Worm (Caenorhabditis elegans) whole organism, L4/young adult: Measurements from ENCODE around the gene K02C4.5.

Source experiments
- W03F9.2 ChIP-seq: fragments of 150-350 bp; optimal IDR thresholded peaks from 2 replicates; lab custom pipeline; 2014; ENCODE audit warnings: missing biosample characterization, missing genetic modification characterization
- dao-5 ChIP-seq: sonication (generic microtip); optimal IDR thresholded peaks from 2 replicates; lab custom pipeline; 2016; ENCODE audit warnings: missing genotype, missing genetic modification characterization, moderate library complexity, missing compliant biosample characterization
- him-1 ChIP-seq: sonication (generic microtip); optimal IDR thresholded peaks from 2 replicates; lab custom pipeline; 2016; ENCODE audit warnings: missing genotype, missing genetic modification reagents, missing genetic modification characterization, missing compliant biosample characterization

K02C4.5 gene

DNA sequence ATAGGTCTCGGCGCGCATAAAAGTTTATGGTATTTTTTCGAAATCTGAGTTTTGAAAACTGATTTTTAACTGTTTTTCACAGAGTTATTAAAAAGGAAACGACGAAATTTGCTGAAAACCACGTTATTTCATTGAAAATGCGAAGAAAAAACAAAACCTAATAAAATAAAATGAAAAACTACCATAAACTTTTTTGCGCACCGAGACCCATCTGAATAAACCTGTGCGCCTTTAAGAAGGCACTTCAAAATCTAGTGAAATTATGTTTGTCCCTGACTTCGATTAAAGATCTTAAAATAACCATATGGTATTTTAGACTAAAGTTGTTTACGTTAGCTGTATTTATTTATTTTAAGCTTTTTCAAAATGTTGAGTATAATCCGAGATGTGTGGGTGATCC, 49.6 kb downstream of the K02C4.5 start:
- TF ChIP-seq dao-5 (tag; lab: Kevin White, UChicago), result no peak
- TF ChIP-seq him-1 (tag; lab: Kevin White, UChicago), result no peak
- TF ChIP-seq W03F9.2 (tag; lab: Kevin White, UChicago), result no peak

DNA sequence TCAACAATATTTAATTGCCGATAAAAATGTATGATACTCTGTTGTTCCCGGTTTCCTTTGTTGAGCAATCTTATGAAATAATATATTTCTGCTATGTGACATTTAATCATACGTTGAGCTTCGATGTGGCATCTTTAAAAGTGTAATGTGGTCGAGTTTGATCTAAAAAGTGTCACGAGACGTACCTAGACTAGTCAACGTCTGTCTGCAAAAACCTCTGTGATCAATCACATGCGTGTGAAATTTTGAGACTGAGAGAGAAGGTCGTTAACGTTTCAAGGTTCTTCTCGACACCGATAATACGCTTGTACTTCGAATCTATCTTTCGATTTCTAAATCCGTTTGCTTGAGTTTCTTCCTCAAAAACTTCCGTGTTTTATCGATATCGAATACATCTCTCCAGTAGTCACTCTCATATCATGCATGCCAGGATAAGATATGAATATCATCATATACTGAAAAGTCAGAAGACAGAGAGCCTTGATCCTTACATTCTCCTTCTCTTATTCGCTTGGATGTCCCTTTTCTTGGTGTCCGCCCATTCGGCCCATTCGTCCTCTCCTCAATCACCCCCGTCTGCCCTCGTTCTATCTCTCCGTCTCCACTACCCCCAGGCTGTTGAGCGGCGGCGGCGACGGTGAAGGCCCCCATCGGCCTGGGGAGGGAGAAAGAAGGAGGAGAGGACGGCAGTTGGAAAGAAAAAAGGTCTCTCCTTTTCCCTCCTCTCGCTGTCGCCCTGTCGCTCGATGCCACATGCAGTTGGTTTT, 50.2 kb downstream of the K02C4.5 start:
- TF ChIP-seq him-1 (tag; lab: Kevin White, UChicago) (peak; percentile 36), W03F9.2 (tag; lab: Kevin White, UChicago) (no peak), dao-5 (tag; lab: Kevin White, UChicago) (peak; percentile 9)

DNA sequence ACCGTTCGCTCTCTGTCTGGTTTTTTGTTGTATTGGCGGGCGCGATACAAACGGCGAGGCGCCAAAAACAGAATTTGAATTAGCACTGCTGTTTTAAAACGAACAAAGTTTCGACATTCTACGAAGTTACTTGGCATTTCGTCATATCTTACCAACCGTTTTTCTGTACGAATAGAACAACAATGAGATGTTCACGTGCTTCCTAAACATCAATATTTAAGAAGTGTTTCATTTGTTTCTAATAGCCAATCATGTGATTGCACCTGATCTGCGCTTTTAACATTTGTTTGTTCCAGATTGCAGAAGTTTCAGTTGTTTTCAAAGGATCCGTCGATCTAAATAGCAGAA, 50.8 kb downstream of the K02C4.5 start:
- TF ChIP-seq W03F9.2 (tag; lab: Kevin White, UChicago), result no peak
- no peak for TF ChIP-seq him-1 (tag; lab: Kevin White, UChicago)
- TF ChIP-seq dao-5 (tag; lab: Kevin White, UChicago), result no peak

DNA sequence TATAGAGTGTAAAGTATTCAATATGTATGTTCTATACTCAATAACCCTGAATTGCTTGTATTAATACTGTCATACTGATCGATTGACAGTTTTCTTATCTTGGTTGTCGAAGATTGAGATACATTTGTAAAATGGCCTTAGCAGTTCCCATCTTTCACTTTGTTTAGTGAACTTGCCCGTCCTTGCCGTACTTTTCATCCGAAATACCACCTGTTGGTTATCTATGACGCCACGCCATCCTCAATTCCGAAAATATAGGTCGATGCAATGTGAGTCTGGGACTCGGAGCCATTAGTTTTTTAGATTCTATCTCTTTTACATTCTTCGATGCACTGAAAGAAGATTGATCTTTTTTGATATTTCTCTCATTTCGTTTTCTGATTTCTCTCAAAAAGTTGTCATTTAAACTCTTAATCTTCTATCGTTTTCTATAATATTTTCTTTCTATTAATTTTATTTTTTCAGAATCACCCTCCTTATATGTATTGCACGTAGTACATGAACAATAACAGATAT, 51.3 kb downstream of the K02C4.5 start, which contains the start of gene ulp-4:
Gene ulp-4 (plus strand): TSS at position 466 of the 516 bp plus-strand sequence.
- TF ChIP-seq W03F9.2 (tag; lab: Kevin White, UChicago), result no peak
- TF ChIP-seq him-1 (tag; lab: Kevin White, UChicago), result no peak
- TF ChIP-seq dao-5 (tag; lab: Kevin White, UChicago), result no peak
